Worm (Caenorhabditis elegans): ENCODE measurements around the gene kup-1.

Gene kup-1

DNA sequence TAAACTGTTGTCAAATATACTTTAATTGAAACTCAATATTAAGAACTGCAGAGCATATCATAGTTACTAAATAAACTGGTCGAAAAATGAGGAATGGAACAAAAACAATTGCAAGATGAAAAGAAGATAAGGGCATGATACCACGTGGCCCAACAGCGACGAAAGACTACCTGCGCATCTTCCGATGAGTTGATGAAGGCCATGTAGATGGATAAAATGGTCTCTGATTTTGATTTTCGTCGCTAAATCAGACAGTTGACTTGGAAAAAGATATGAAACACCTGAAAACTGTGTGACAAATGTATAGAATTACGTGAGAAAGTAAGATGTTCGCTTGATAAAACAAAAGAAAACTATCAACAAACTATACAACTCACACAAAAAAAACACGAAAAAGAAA is 30.8 kb upstream of the kup-1 start (continued):
- peak; percentile 54 for TF ChIP-seq nhr-21 (tag; optimal IDR thresholded peaks at IDR 0.05)
- peak; percentile 43 for TF ChIP-seq crh-2 (tag; optimal IDR thresholded peaks at IDR 0.05)
- TF ChIP-seq aly-2 (tag; optimal IDR thresholded peaks at IDR 0.05): no peak
- peak; percentile 27 to 34 for TF ChIP-seq mdl-1 (tag; optimal IDR thresholded peaks at IDR 0.05)
- no peak for TF ChIP-seq unc-55 (GFP tag; optimal IDR thresholded peaks at IDR 0.05)
- TF ChIP-seq ceh-16 (tag; optimal IDR thresholded peaks at IDR 0.05): no peak
- no peak for TF ChIP-seq lin-11 (tag; optimal IDR thresholded peaks at IDR 0.05)
- no peak for TF ChIP-seq nhr-6 (tag; optimal IDR thresholded peaks at IDR 0.05)
- TF ChIP-seq egl-27 (tag; optimal IDR thresholded peaks at IDR 0.05): no peak

DNA sequence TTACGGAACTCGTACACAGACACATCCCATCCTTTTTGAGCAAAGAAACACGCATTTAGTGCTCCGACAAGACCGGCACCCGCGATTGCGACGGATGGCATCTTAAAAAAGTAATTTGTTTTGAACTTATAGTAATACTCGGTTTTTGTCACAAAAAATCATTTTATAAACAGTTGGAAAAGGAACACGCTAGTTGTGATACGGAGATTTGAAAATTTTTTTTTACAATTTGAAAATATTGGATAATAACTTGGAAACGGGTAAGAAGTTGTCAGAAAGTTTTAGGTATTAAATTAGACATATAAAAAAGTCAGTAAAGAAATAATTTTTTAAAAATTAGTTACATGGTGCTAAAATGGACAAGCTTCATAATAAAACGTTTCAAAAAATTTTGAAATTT is 29.7 kb upstream of the kup-1 start, which contains the start of gene kmo-1:
kmo-1 (minus strand) TSS at position 101 of the 400 bp plus-strand sequence.
- TF ChIP-seq sma-9 (GFP tag; optimal IDR thresholded peaks at IDR 0.05): no peak
- TF ChIP-seq sma-9 (tag; optimal IDR thresholded peaks at IDR 0.05): no peak
- no peak for TF ChIP-seq mab-5 (tag; optimal IDR thresholded peaks at IDR 0.05)
- TF ChIP-seq gmeb-1 (tag; optimal IDR thresholded peaks at IDR 0.05): no peak
- TF ChIP-seq nhr-6 (tag; optimal IDR thresholded peaks at IDR 0.05): no peak
- TF ChIP-seq alr-1 (tag; optimal IDR thresholded peaks at IDR 0.05): no peak
- no peak for TF ChIP-seq lsy-2 (tag; optimal IDR thresholded peaks at IDR 0.05)
- no peak for TF ChIP-seq nhr-12 (tag; optimal IDR thresholded peaks at IDR 0.05)
- TF ChIP-seq ceh-16 (tag; optimal IDR thresholded peaks at IDR 0.05): no peak
- TF ChIP-seq C34F6.9 (tag; optimal IDR thresholded peaks at IDR 0.05): no peak
- TF ChIP-seq mdl-1 (tag; optimal IDR thresholded peaks at IDR 0.05): no peak
- no peak for TF ChIP-seq crh-2 (tag; optimal IDR thresholded peaks at IDR 0.05)

DNA sequence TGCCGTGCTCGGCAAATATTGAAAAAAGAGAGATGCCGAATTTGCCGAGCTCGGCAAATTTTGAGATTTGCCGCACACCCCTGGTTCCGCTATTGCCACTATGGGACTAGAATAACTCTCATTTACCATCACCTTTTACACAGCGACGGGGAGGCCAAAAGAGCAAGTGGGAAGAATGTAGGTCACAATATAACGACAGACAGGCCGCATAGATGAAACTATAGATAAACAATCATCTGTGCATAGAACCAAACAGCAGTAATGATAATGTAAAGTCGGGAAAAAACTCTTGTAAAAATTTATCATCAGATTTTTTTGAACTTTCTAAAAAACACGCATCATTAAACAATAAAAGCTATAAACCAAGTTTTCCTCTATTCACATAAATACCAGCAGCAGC is 27.8 kb upstream of the kup-1 start, which contains the start of gene kmo-2:
kmo-2 (minus strand) TSS at position 101 of the 400 bp plus-strand sequence.
- TF ChIP-seq ztf-4 (tag; optimal IDR thresholded peaks at IDR 0.05): no peak
- TF ChIP-seq unc-39 (tag; optimal IDR thresholded peaks at IDR 0.05): no peak
- no peak for TF ChIP-seq elt-3 (tag; optimal IDR thresholded peaks at IDR 0.05)
- TF ChIP-seq nhr-11 (tag; optimal IDR thresholded peaks at IDR 0.05): no peak
- TF ChIP-seq nhr-237 (tag; optimal IDR thresholded peaks at IDR 0.05): no peak

DNA sequence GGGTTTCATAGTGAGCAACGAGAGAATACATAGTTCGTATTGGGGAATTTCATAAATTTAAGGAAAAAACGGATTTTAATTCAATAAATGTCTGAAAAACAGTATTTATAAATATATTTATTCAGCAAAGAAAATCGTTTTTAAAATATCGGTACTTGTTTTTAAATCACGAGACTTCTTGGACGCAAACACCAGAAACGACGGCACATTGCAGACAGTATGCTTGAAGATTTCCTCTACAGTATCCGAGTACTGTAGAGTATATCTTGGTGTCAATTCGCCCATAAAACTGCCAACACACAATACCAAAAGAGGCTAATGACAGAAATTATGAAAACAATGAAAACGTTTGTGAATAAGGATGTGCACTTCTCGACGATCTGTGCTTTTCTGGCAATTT is 25.2 kb upstream of the kup-1 start:
- TF ChIP-seq alr-1 (tag; optimal IDR thresholded peaks at IDR 0.05) (no peak), unc-55 (GFP tag; optimal IDR thresholded peaks at IDR 0.05) (peak; percentile 43), nhr-129 (tag; optimal IDR thresholded peaks at IDR 0.05) (peak; percentile 30), C34F6.9 (tag; optimal IDR thresholded peaks at IDR 0.05) (peak; percentile 19), ceh-16 (tag; optimal IDR thresholded peaks at IDR 0.05) (no peak), mdl-1 (tag; optimal IDR thresholded peaks at IDR 0.05) (no peak), sem-4 (tag; optimal IDR thresholded peaks at IDR 0.05) (no peak), zag-1 (tag; optimal IDR thresholded peaks at IDR 0.05) (no peak), blmp-1 (tag; optimal IDR thresholded peaks at IDR 0.05; ENCODE audit: insufficient read depth) (no peak), ama-1 (optimal IDR thresholded peaks at IDR 0.05) (no peak), ztf-1 (GFP tag; conservative IDR thresholded peaks at IDR 0.05) (no peak), sma-9 (GFP tag; optimal IDR thresholded peaks at IDR 0.05) (no peak), sma-9 (tag; optimal IDR thresholded peaks at IDR 0.05) (no peak), ceh-82 (tag; optimal IDR thresholded peaks at IDR 0.05) (no peak), ZK546.5 (tag; optimal IDR thresholded peaks at IDR 0.05) (no peak), nhr-237 (tag; optimal IDR thresholded peaks at IDR 0.05) (no peak), aly-2 (tag; optimal IDR thresholded peaks at IDR 0.05) (no peak), nhr-23 (tag; optimal IDR thresholded peaks at IDR 0.05) (no peak), skn-1 (tag; optimal IDR thresholded peaks at IDR 0.05) (no peak), sma-3 (GFP tag; optimal IDR thresholded peaks at IDR 0.05) (peak; percentile 1), F13H6.1 (tag; optimal IDR thresholded peaks at IDR 0.05) (no peak), lin-11 (tag; optimal IDR thresholded peaks at IDR 0.05) (no peak), snpc-4 (tag; optimal IDR thresholded peaks at IDR 0.05) (no peak), elt-3 (tag; optimal IDR thresholded peaks at IDR 0.05) (no peak), lin-39 (tag; optimal IDR thresholded peaks at IDR 0.05) (no peak), elt-1 (tag; optimal IDR thresholded peaks at IDR 0.05) (no peak), gmeb-1 (tag; optimal IDR thresholded peaks at IDR 0.05) (no peak), unc-62 (GFP tag; optimal IDR thresholded peaks at IDR 0.05) (no peak), lin-13 (GFP tag; optimal IDR thresholded peaks at IDR 0.05) (peak; percentile 42), nhr-12 (tag; optimal IDR thresholded peaks at IDR 0.05) (no peak), peb-1 (tag; optimal IDR thresholded peaks at IDR 0.05) (no peak), unc-39 (tag; optimal IDR thresholded peaks at IDR 0.05) (no peak), egl-27 (tag; optimal IDR thresholded peaks at IDR 0.05) (no peak), nhr-21 (tag; optimal IDR thresholded peaks at IDR 0.05) (no peak), fos-1 (tag; optimal IDR thresholded peaks at IDR 0.05) (no peak), Y55F3AM.14 (GFP tag; optimal IDR thresholded peaks at IDR 0.05) (no peak), nhr-10 (tag; optimal IDR thresholded peaks at IDR 0.05) (no peak), ztf-4 (tag; optimal IDR thresholded peaks at IDR 0.05) (no peak), ztf-11 (tag; optimal IDR thresholded peaks at IDR 0.05) (no peak), R02D3.7 (tag; optimal IDR thresholded peaks at IDR 0.05) (no peak), nhr-11 (tag; optimal IDR thresholded peaks at IDR 0.05) (no peak), nhr-25 (tag; optimal IDR thresholded peaks at IDR 0.05) (no peak), mab-5 (tag; optimal IDR thresholded peaks at IDR 0.05) (no peak)

Data from whole organism, L2 larva.